Fruit fly (Drosophila melanogaster) whole organism, embryonic: ENCODE results near the gene Tsen34.

Experiments used
- ATbp ChIP-seq: fragments of 200-800 bp; sonication (Bioruptor generic); optimal IDR thresholded peaks from 2 replicates; lab custom pipeline; 2017; ENCODE audit warnings: missing biosample characterization, mild to moderate bottlenecking, missing genetic modification characterization, missing genetic modification reagents
- BtbVII ChIP-seq: fragments of 200-800 bp; sonication (Bioruptor generic); optimal IDR thresholded peaks from 3 replicates; lab custom pipeline; 2017; ENCODE audit warnings: missing biosample characterization, mild to moderate bottlenecking, missing genetic modification characterization
- C15 ChIP-seq: fragments of 200-800 bp; sonication (Bioruptor generic); IDR thresholded peaks from 3 replicates; pipeline ENCODE4 v1.3.6; 2022; ENCODE audit warnings: missing biosample characterization, missing genetic modification characterization
- CG13123 ChIP-seq: fragments of 200-800 bp; sonication (Bioruptor generic); optimal IDR thresholded peaks from 2 replicates; lab custom pipeline; 2016; ENCODE audit warnings: missing biosample characterization, missing genetic modification characterization
- CG13296 ChIP-seq: fragments of 200-800 bp; sonication (Bioruptor generic); optimal IDR thresholded peaks from 3 replicates; lab custom pipeline; 2018; ENCODE audit warnings: missing biosample characterization, mild to moderate bottlenecking, missing genetic modification characterization
- CG14860 ChIP-seq: fragments of 200-800 bp; sonication (Bioruptor generic); IDR thresholded peaks from 3 replicates; pipeline ENCODE4 v1.3.6; 2022; ENCODE audit warnings: missing biosample characterization, missing genetic modification characterization; ENCODE audit not compliant: partially characterized antibody
- CG14965 ChIP-seq: fragments of 200-800 bp; sonication (Bioruptor generic); optimal IDR thresholded peaks from 2 replicates; lab custom pipeline; 2016; ENCODE audit warnings: missing biosample characterization, missing genetic modification characterization, borderline replicate concordance
- CG33213 ChIP-seq: fragments of 200-800 bp; sonication (Bioruptor generic); optimal IDR thresholded peaks from 3 replicates; lab custom pipeline; 2016; ENCODE audit warnings: missing biosample characterization, missing genetic modification characterization
- CG34224 ChIP-seq: fragments of 200-800 bp; sonication (Bioruptor generic); IDR thresholded peaks from 3 replicates; pipeline ENCODE4 v1.3.6; 2022; ENCODE audit warnings: missing biosample characterization, missing genetic modification characterization; ENCODE audit not compliant: partially characterized antibody
- CG3847 ChIP-seq: fragments of 200-800 bp; sonication (Bioruptor generic); IDR thresholded peaks from 2 replicates; pipeline ENCODE4 v1.3.6; 2022; ENCODE audit warnings: missing biosample characterization, missing genetic modification characterization
- CG4360 ChIP-seq: fragments of 200-800 bp; sonication (Bioruptor generic); IDR thresholded peaks from 2 replicates; pipeline ENCODE4 v1.3.6; 2022; ENCODE audit warnings: missing biosample characterization, missing genetic modification characterization
- CG6272 ChIP-seq: fragments of 200-800 bp; sonication (Bioruptor generic); IDR thresholded peaks from 2 replicates; pipeline ENCODE4 v1.3.6; 2022; ENCODE audit warnings: missing biosample characterization, missing genetic modification characterization
- CG6813 ChIP-seq: fragments of 200-800 bp; sonication (Bioruptor generic); optimal IDR thresholded peaks from 2 replicates; lab custom pipeline; 2017; ENCODE audit warnings: missing biosample characterization, missing genetic modification characterization, mild to moderate bottlenecking, moderate library complexity, missing genetic modification reagents
- CG6854 ChIP-seq: fragments of 200-800 bp; sonication (Bioruptor generic); optimal IDR thresholded peaks from 3 replicates; lab custom pipeline; 2017; ENCODE audit warnings: missing biosample characterization, mild to moderate bottlenecking, missing genetic modification characterization
- CG7963 ChIP-seq: fragments of 200-800 bp; sonication (Bioruptor generic); IDR thresholded peaks from 3 replicates; pipeline ENCODE4 v1.3.6; 2022; ENCODE audit warnings: missing biosample characterization, missing genetic modification characterization; ENCODE audit not compliant: partially characterized antibody
- CG7987 ChIP-seq: fragments of 200-800 bp; sonication (Bioruptor generic); optimal IDR thresholded peaks from 2 replicates; lab custom pipeline; 2018; ENCODE audit warnings: missing biosample characterization, mild to moderate bottlenecking, missing genetic modification characterization, moderate library complexity
- CG8290 ChIP-seq, 3 experiments: fragments of 200-800 bp; sonication (Bioruptor generic); optimal IDR thresholded peaks; 2 replicates each; lab custom pipeline; 2016 to 2019; ENCODE audit warnings: missing biosample characterization in 3 of 3, missing genetic modification characterization in 3 of 3, mild to moderate bottlenecking in 2 of 3, moderate library complexity in 1 of 3
- CG8924 ChIP-seq: fragments of 200-800 bp; optimal IDR thresholded peaks from 3 replicates; lab custom pipeline; 2019; ENCODE audit warnings: missing biosample characterization, mild to moderate bottlenecking, missing genetic modification characterization, moderate library complexity
- CG9932 ChIP-seq: fragments of 200-800 bp; sonication (Bioruptor generic); IDR thresholded peaks from 2 replicates; pipeline ENCODE4 v1.3.6; 2022; ENCODE audit warnings: missing biosample characterization, missing genetic modification characterization
- CrebB ChIP-seq: fragments of 200-800 bp; sonication (Bioruptor generic); optimal IDR thresholded peaks from 3 replicates; lab custom pipeline; 2018; ENCODE audit warnings: missing biosample characterization, mild to moderate bottlenecking, missing genetic modification characterization
- E2f2 ChIP-seq: fragments of 200-800 bp; sonication (Bioruptor generic); IDR thresholded peaks from 2 replicates; pipeline ENCODE4 v1.3.6; 2022; ENCODE audit warnings: missing biosample characterization, missing genetic modification characterization
- Fer1 ChIP-seq: fragments of 200-800 bp; sonication (Bioruptor generic); optimal IDR thresholded peaks from 2 replicates; lab custom pipeline; 2017; ENCODE audit warnings: missing biosample characterization, mild to moderate bottlenecking, missing genetic modification characterization
- Fer3 ChIP-seq: fragments of 200-800 bp; sonication (Bioruptor generic); optimal IDR thresholded peaks from 2 replicates; lab custom pipeline; 2018; ENCODE audit warnings: missing biosample characterization, mild to moderate bottlenecking, missing genetic modification characterization, moderate library complexity
- HLH3B ChIP-seq: fragments of 200-800 bp; sonication (Bioruptor generic); IDR thresholded peaks from 2 replicates; pipeline ENCODE4 v1.3.6; 2022; ENCODE audit warnings: missing biosample characterization, missing genetic modification characterization
- HLHmδ ChIP-seq: fragments of 200-800 bp; sonication (Bioruptor generic); optimal IDR thresholded peaks from 2 replicates; lab custom pipeline; 2018; ENCODE audit warnings: missing biosample characterization, mild to moderate bottlenecking, missing genetic modification characterization, moderate library complexity
- Meics ChIP-seq: fragments of 200-800 bp; sonication (Bioruptor generic); optimal IDR thresholded peaks from 2 replicates; lab custom pipeline; 2017; ENCODE audit warnings: missing biosample characterization, mild to moderate bottlenecking, missing genetic modification characterization
- Nf-YC ChIP-seq: fragments of 200-800 bp; optimal IDR thresholded peaks from 3 replicates; lab custom pipeline; 2019; ENCODE audit warnings: missing biosample characterization, mild to moderate bottlenecking, missing genetic modification characterization, moderate library complexity
- Oaz ChIP-seq: fragments of 200-800 bp; sonication (Bioruptor generic); IDR thresholded peaks from 2 replicates; pipeline ENCODE4 v1.3.6; 2022; ENCODE audit warnings: missing biosample characterization, missing genetic modification characterization
- Oli ChIP-seq: fragments of 200-800 bp; sonication (Bioruptor generic); optimal IDR thresholded peaks from 2 replicates; lab custom pipeline; 2018; ENCODE audit warnings: missing biosample characterization, mild to moderate bottlenecking, missing genetic modification characterization, moderate library complexity
- Scr ChIP-seq: fragments of 200-800 bp; sonication (Bioruptor generic); IDR thresholded peaks from 2 replicates; pipeline ENCODE4 v1.3.6; 2022; ENCODE audit warnings: missing biosample characterization, missing genetic modification characterization; ENCODE audit not compliant: partially characterized antibody
- abd-A ChIP-seq: fragments of 200-800 bp; sonication (Bioruptor generic); optimal IDR thresholded peaks from 3 replicates; lab custom pipeline; 2019; ENCODE audit warnings: missing biosample characterization, mild to moderate bottlenecking, missing genetic modification characterization, moderate library complexity
- caup ChIP-seq: fragments of 200-800 bp; sonication (Bioruptor generic); optimal IDR thresholded peaks from 3 replicates; lab custom pipeline; 2017; ENCODE audit warnings: missing biosample characterization, mild to moderate bottlenecking, missing genetic modification characterization, moderate library complexity; ENCODE audit not compliant: severe bottlenecking
- chinmo ChIP-seq: fragments of 200-800 bp; sonication (Bioruptor generic); IDR thresholded peaks from 4 replicates; pipeline ENCODE4 v1.3.6; 2022; ENCODE audit warnings: missing biosample characterization, missing genetic modification characterization; ENCODE audit not compliant: partially characterized antibody
- chm ChIP-seq: fragments of 200-800 bp; sonication (Bioruptor generic); IDR thresholded peaks from 2 replicates; pipeline ENCODE4 v1.3.6; 2022; ENCODE audit warnings: missing biosample characterization, missing genetic modification characterization
- crp ChIP-seq, 2 experiments: fragments of 200-800 bp; sonication (Bioruptor generic); optimal IDR thresholded peaks; 2 replicates in 1 of 2; 3 replicates in 1 of 2; lab custom pipeline; 2017; ENCODE audit warnings: missing biosample characterization in 2 of 2, missing genetic modification characterization in 2 of 2, mild to moderate bottlenecking in 1 of 2, moderate library complexity in 1 of 2
- hkb ChIP-seq, 2 experiments: fragments of 200-800 bp in 1 of 2; fragments of >200 bp in 1 of 2; sonication (Bioruptor generic) in 1 of 2; IDR thresholded peaks in 1 of 2; optimal IDR thresholded peaks in 1 of 2; 2 replicates each; pipeline versions ENCODE4 v1.3.6 to Lab custom; 2017 to 2022; ENCODE audit warnings: missing biosample characterization in 1 of 2, missing genetic modification characterization in 1 of 2
- lab ChIP-seq: fragments of 200-800 bp; sonication (Bioruptor generic); optimal IDR thresholded peaks from 3 replicates; lab custom pipeline; 2017; ENCODE audit warnings: missing biosample characterization, missing genetic modification characterization, mild to moderate bottlenecking, moderate library complexity, missing genetic modification reagents
- lola ChIP-seq, 3 experiments: fragments of >200 bp in 2 of 3; fragments of 200-800 bp in 1 of 3; sonication (Bioruptor generic) in 1 of 3; optimal IDR thresholded peaks; 2 replicates each; lab custom pipeline; 2017 to 2019; ENCODE audit warnings: missing biosample characterization in 3 of 3, missing genetic modification characterization in 3 of 3, mild to moderate bottlenecking in 1 of 3, moderate library complexity in 1 of 3
- prd ChIP-seq, 3 experiments: fragments of >200 bp in 2 of 3; fragments of 200-800 bp in 1 of 3; sonication (Bioruptor generic) in 1 of 3; optimal IDR thresholded peaks in 2 of 3; IDR thresholded peaks in 1 of 3; 2 replicates in 2 of 3; 3 replicates in 1 of 3; pipeline versions ENCODE4 v1.3.6 to Lab custom; 2017 to 2022; ENCODE audit warnings: missing biosample characterization in 1 of 3, missing genetic modification characterization in 1 of 3
- sd ChIP-seq: fragments of 200-800 bp; sonication (Bioruptor generic); optimal IDR thresholded peaks from 3 replicates; lab custom pipeline; 2018; ENCODE audit warnings: missing biosample characterization, mild to moderate bottlenecking, missing genetic modification characterization, moderate library complexity
- sens ChIP-seq: fragments of 200-800 bp; sonication (Bioruptor generic); peaks from one replicate; lab custom pipeline; 2016; ENCODE audit warnings: missing biosample characterization, missing genetic modification characterization
- sug ChIP-seq: fragments of 200-800 bp; optimal IDR thresholded peaks from 2 replicates; lab custom pipeline; 2019; ENCODE audit warnings: missing biosample characterization, mild to moderate bottlenecking, missing genetic modification characterization, moderate library complexity
- tio ChIP-seq: fragments of 200-800 bp; sonication (Bioruptor generic); optimal IDR thresholded peaks from 2 replicates; lab custom pipeline; 2017; ENCODE audit warnings: missing biosample characterization, missing genetic modification characterization, inconsistent platforms
- unc-4 ChIP-seq: fragments of 200-800 bp; sonication (Bioruptor generic); IDR thresholded peaks from 2 replicates; pipeline ENCODE4 v1.3.6; 2022; ENCODE audit warnings: missing biosample characterization, missing genetic modification characterization; ENCODE audit not compliant: partially characterized antibody
- zen2 ChIP-seq: fragments of 200-800 bp; sonication (Bioruptor generic); IDR thresholded peaks from 3 replicates; pipeline ENCODE4 v1.3.6; 2022; ENCODE audit warnings: missing biosample characterization, missing genetic modification characterization; ENCODE audit not compliant: partially characterized antibody

Tsen34 gene

DNA sequence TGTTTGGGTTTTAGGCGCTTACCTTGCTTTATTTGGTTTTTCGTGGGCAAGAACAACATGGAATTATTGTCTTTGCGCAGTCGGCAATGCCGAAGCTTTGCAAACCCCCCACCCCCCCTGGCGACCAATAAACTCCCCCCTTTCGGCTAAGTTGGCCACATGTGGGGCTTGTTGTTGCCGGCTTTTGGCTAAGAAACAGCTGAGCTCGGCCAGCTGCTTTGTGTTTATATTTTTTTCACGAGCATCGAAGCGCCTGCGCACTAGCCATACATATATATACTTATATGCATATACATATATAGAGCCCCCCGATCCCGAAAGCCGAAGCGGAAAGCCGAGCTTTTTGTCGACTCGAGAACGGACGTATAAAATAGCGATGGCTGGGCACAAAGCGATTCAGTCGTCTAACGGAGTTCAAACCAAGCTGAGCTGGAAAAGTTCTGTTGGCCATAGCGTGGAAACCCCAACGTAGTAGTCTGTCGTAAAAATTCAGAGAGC, 43.1 kb upstream of the Tsen34 start, which contains the start of gene CG17839 (continued):
- TF ChIP-seq E2f2 (0 out of 2 replicates have a peak, but pooled peaks have one; percentile 19), CG34224 (GFP tag; lab: Robert Waterston, UW) (peak; percentile 55), Fer1 (GFP tag; lab: Kevin White, UChicago) (peak; percentile 74), crp (GFP tag; optimal IDR thresholded peaks at IDR 0.05; lab: Kevin White, UChicago) (peak in 1 of 2 experiments; percentile 82), CG6272 (GFP tag; lab: Robert Waterston, UW) (no peak), Oli (tag; lab: Kevin White, UChicago) (no peak), unc-4 (GFP tag; lab: Robert Waterston, UW) (0 out of 2 replicates have a peak, but pooled peaks have one; percentile 40), lab (peak; percentile 71), zen2 (GFP tag; lab: Robert Waterston, UW) (no peak), CG13296 (GFP tag; lab: Kevin White, UChicago) (peak; percentile 48), BtbVII (GFP tag; lab: Kevin White, UChicago) (peak; percentile 21), caup (GFP tag; lab: Kevin White, UChicago) (peak; percentile 55), HLHmδ (GFP tag; lab: Kevin White, UChicago) (no peak), CG33213 (GFP tag; lab: Kevin White, UChicago) (no peak), Meics (GFP tag; lab: Kevin White, UChicago) (peak; percentile 33), CG13123 (no peak), CG7987 (peak; percentile 38), Scr (GFP tag; lab: Robert Waterston, UW) (0 out of 2 replicates have a peak, but pooled peaks have one; percentile 32), CG14860 (GFP tag; lab: Robert Waterston, UW) (0 out of 3 replicates have a peak, but pooled peaks have one; percentile 34), CG4360 (GFP tag; lab: Robert Waterston, UW) (peak; percentile 49), Oaz (GFP tag; lab: Robert Waterston, UW) (0 out of 2 replicates have a peak, but pooled peaks have one; percentile 10), CG6813 (GFP tag; lab: Kevin White, UChicago) (peak; percentile 41), Nf-YC (tag; lab: Kevin White, UChicago) (peak; percentile 37), chm (GFP tag; lab: Robert Waterston, UW) (0 out of 2 replicates have a peak, but pooled peaks have one; percentile 22), CG6854 (peak; percentile 13), abd-A (peak; percentile 60), HLH3B (GFP tag; lab: Robert Waterston, UW) (no peak; the same call in 1 of the 2 replicates), CG8924 (tag; lab: Kevin White, UChicago) (peak; percentile 14), CG7963 (GFP tag; lab: Robert Waterston, UW) (no peak), CG3847 (GFP tag; lab: Robert Waterston, UW) (peak; percentile 11; the same call in 1 of the 2 replicates), CG8290 (GFP tag; optimal IDR thresholded peaks at IDR 0.05; lab: Kevin White, UChicago) (no peak), CG8290 (tag; optimal IDR thresholded peaks at IDR 0.05; lab: Kevin White, UChicago) (peak in 1 of 2 experiments; percentile 57), prd (optimal IDR thresholded peaks at IDR 0.05; lab: Kevin White, UChicago) (no peak), prd (GFP tag; IDR thresholded peaks at IDR 0.05; lab: Robert Waterston, UW) (no peak), sd (peak; percentile 79), tio (GFP tag; lab: Kevin White, UChicago) (no peak), chinmo (GFP tag; lab: Robert Waterston, UW) (peak; percentile 96; the same call in 3 of the 4 replicates), lola (GFP tag; optimal IDR thresholded peaks at IDR 0.05; lab: Kevin White, UChicago) (no peak), sug (tag; lab: Kevin White, UChicago) (peak; percentile 51), sens (GFP tag; lab: Kevin White, UChicago) (peak; percentile 67), CrebB (tag; lab: Kevin White, UChicago) (peak; percentile 6), ATbp (GFP tag; lab: Kevin White, UChicago) (peak; percentile 9), C15 (GFP tag; lab: Robert Waterston, UW) (no peak), hkb (optimal IDR thresholded peaks at IDR 0.05; lab: Kevin White, UChicago) (no peak), hkb (GFP tag; IDR thresholded peaks at IDR 0.05; lab: Robert Waterston, UW) (0 out of 2 replicates have a peak, but pooled peaks have one; percentile 24), Fer3 (tag; lab: Kevin White, UChicago) (peak; percentile 4), CG9932 (GFP tag; lab: Robert Waterston, UW) (peak; percentile 29; the same call in 1 of the 2 replicates), CG14965 (GFP tag; lab: Kevin White, UChicago) (no peak)
